Fruit fly (Drosophila melanogaster): ENCODE results near the gene Brd8.

- no peak for TF ChIP-seq pan (optimal IDR thresholded peaks at IDR 0.05)
- TF ChIP-seq sage (GFP tag; optimal IDR thresholded peaks at IDR 0.05): no peak
- no peak for TF ChIP-seq usp (GFP tag; optimal IDR thresholded peaks at IDR 0.05)
- no peak for TF ChIP-seq br (GFP tag; optimal IDR thresholded peaks at IDR 0.05)
- no peak for TF ChIP-seq brk (GFP tag; optimal IDR thresholded peaks at IDR 0.05)
- no peak for TF ChIP-seq dl (GFP tag; optimal IDR thresholded peaks at IDR 0.05; ENCODE audit: insufficient read depth in 1 of 2, partially characterized antibody in 2 of 2)
- TF ChIP-seq Vsx2 (GFP tag; optimal IDR thresholded peaks at IDR 0.05; ENCODE audit: partially characterized antibody): no peak
- TF ChIP-seq fru (GFP tag; optimal IDR thresholded peaks at IDR 0.05): no peak
- no peak for TF ChIP-seq lola (GFP tag; optimal IDR thresholded peaks at IDR 0.05)
Observed at dm6 chr3R:29266607-29267006, 43.3 kb downstream of the Brd8 start.
